Worm (Caenorhabditis elegans): ENCODE results near the gene try-12.

DNA sequence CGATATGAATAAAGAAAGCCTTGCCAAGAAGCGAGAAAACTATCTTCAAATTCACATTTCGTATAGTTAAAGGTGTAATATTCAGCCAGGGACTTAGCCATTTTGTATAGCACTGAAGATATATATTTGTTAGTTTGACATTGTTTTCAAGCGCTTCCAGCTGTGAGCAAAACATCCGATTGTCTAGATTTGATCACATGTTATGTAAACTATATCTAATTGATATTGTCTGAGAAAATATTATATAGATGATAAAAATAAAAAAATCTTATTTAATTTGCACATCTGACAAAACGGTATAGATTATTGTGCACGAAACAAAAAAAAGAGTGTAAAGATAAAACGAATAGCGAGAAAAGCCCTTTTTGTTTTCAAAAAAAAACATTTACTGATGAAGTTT is 15.5 kb downstream of the try-12 start, which contains the start of gene srh-89:
- no peak for TF ChIP-seq snpc-4 (GFP tag; optimal IDR thresholded peaks at IDR 0.05)
- no peak for TF ChIP-seq snpc-4 (tag; optimal IDR thresholded peaks at IDR 0.05)
- TF ChIP-seq ceh-27 (GFP tag; optimal IDR thresholded peaks at IDR 0.05): no peak
- no peak for TF ChIP-seq cebp-1 (GFP tag; IDR thresholded peaks at IDR 0.05)
- no peak for TF ChIP-seq cebp-1 (tag; optimal IDR thresholded peaks at IDR 0.05)
- TF ChIP-seq dpl-1 (GFP tag; optimal IDR thresholded peaks at IDR 0.05): no peak
- no peak for TF ChIP-seq F37B4.10 (GFP tag; IDR thresholded peaks at IDR 0.05)
- no peak for TF ChIP-seq mxl-1 (tag; optimal IDR thresholded peaks at IDR 0.05)
- TF ChIP-seq ama-1 (optimal IDR thresholded peaks at IDR 0.05): no peak
- no peak for TF ChIP-seq ama-1 (GFP tag; optimal IDR thresholded peaks at IDR 0.05)
- TF ChIP-seq lag-1 (GFP tag; IDR thresholded peaks at IDR 0.05): no peak
- no peak for TF ChIP-seq sptf-2 (GFP tag; optimal IDR thresholded peaks at IDR 0.05)
- no peak for TF ChIP-seq nhr-27 (tag; optimal IDR thresholded peaks at IDR 0.05)
